Fruit fly (Drosophila melanogaster): ENCODE results near the gene Amt.

Amt gene

DNA sequence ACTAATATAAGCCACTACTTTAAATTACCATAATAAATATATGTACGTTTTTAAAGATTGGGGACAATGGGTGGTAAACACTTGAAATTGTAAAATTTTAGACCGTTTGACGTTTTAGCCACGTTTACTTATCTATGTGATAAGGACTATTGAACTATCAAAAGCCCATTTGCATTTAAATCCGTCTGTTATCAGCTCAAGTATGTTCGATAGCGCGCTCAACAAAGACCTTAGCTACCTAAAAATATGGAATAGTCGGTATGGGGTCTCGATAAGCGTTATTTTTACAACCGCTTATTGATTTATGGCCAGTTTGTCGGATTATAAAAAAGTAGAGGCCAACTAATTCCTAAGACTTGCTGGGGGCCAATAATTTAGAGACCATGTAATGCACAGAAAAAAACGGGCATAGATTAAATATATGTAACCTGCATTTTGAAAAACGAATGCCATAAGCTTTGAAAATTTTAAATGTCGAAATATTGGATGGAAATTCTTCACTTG is 17.2 kb downstream of the Amt start (continued):
- TF ChIP-seq CG13296 (GFP tag; optimal IDR thresholded peaks at IDR 0.05) (peak; percentile 53), CG2129 (GFP tag; IDR thresholded peaks at IDR 0.05; ENCODE audit: partially characterized antibody) (no peak), B-H2 (GFP tag; optimal IDR thresholded peaks at IDR 0.05) (no peak), sug (tag; optimal IDR thresholded peaks at IDR 0.05) (peak; percentile 100), CG13775 (GFP tag; optimal IDR thresholded peaks at IDR 0.05) (no peak), D (optimal IDR thresholded peaks at IDR 0.05) (no peak), D (GFP tag; optimal IDR thresholded peaks at IDR 0.05) (no peak), CG7928 (GFP tag; optimal IDR thresholded peaks at IDR 0.05) (no peak), CG10543 (GFP tag; optimal IDR thresholded peaks at IDR 0.05) (no peak), Dip2 (GFP tag; IDR thresholded peaks at IDR 0.05) (no peak), mld (GFP tag; IDR thresholded peaks at IDR 0.05; ENCODE audit: partially characterized antibody) (no peak), CG1529 (GFP tag; optimal IDR thresholded peaks at IDR 0.05) (no peak), CG17328 (GFP tag; IDR thresholded peaks at IDR 0.05) (no peak), salm (tag; optimal IDR thresholded peaks at IDR 0.05) (peak; percentile 1), CG2116 (GFP tag; optimal IDR thresholded peaks at IDR 0.05) (no peak), Jarid2 (GFP tag; optimal IDR thresholded peaks at IDR 0.05) (no peak), Trl (optimal IDR thresholded peaks at IDR 0.05) (no peak), Trl (GFP tag; optimal IDR thresholded peaks at IDR 0.05) (no peak), CG15601 (tag; optimal IDR thresholded peaks at IDR 0.05) (no peak), CG11093 (GFP tag; IDR thresholded peaks at IDR 0.05) (no peak), jigr1 (GFP tag; IDR thresholded peaks at IDR 0.05) (no peak), pb (GFP tag; optimal IDR thresholded peaks at IDR 0.05) (no peak), CG8924 (tag; optimal IDR thresholded peaks at IDR 0.05) (no peak), sd (tag; optimal IDR thresholded peaks at IDR 0.05) (peak; percentile 97), Ada2b (GFP tag; IDR thresholded peaks at IDR 0.05) (no peak), CG5180 (GFP tag; optimal IDR thresholded peaks at IDR 0.05) (no peak), CG3838 (GFP tag; optimal IDR thresholded peaks at IDR 0.05) (no peak), Nf-YC (tag; optimal IDR thresholded peaks at IDR 0.05) (no peak), mirr (GFP tag; optimal IDR thresholded peaks at IDR 0.05) (peak; percentile 81), CG17361 (GFP tag; IDR thresholded peaks at IDR 0.05) (no peak), CG4707 (GFP tag; optimal IDR thresholded peaks at IDR 0.05) (no peak), CG42726 (GFP tag; IDR thresholded peaks at IDR 0.05; ENCODE audit: partially characterized antibody) (no peak), esg (GFP tag; conservative IDR thresholded peaks at IDR 0.05) (no peak), Asciz (GFP tag; optimal IDR thresholded peaks at IDR 0.05) (peak; percentile 16), lbe (GFP tag; optimal IDR thresholded peaks at IDR 0.05) (no peak), Hey (tag; optimal IDR thresholded peaks at IDR 0.05) (no peak), BtbVII (GFP tag; optimal IDR thresholded peaks at IDR 0.05) (no peak), CG12744 (GFP tag; optimal IDR thresholded peaks at IDR 0.05) (no peak), GATAe (GFP tag; conservative IDR thresholded peaks at IDR 0.05) (peak; percentile 32), CG12769 (tag; optimal IDR thresholded peaks at IDR 0.05) (no peak), cas (GFP tag; IDR thresholded peaks at IDR 0.05) (no peak), CG3847 (GFP tag; IDR thresholded peaks at IDR 0.05) (no peak), fd96Cb (tag; optimal IDR thresholded peaks at IDR 0.05) (no peak), stwl (tag; optimal IDR thresholded peaks at IDR 0.05) (no peak), Dip3 (GFP tag; optimal IDR thresholded peaks at IDR 0.05) (no peak), chif (GFP tag; optimal IDR thresholded peaks at IDR 0.05) (no peak), grn (GFP tag; optimal IDR thresholded peaks at IDR 0.05) (peak; percentile 42), exex (tag; optimal IDR thresholded peaks at IDR 0.05) (peak; percentile 99), CG3281 (GFP tag; optimal IDR thresholded peaks at IDR 0.05) (peak; percentile 12), cwo (GFP tag; optimal IDR thresholded peaks at IDR 0.05) (peak; percentile 1), zen2 (GFP tag; IDR thresholded peaks at IDR 0.05; ENCODE audit: partially characterized antibody) (no peak)

Measured in whole organism, embryonic.